Worm (Caenorhabditis elegans): Measurements from ENCODE around the gene set-11.

ce11 chrII:2684208-2684607 is 8.2 kb downstream of the set-11 start, which contains the start of gene ceh-87:
- TF ChIP-seq nhr-11 (tag; optimal IDR thresholded peaks at IDR 0.05) (no peak), pqm-1 (tag; optimal IDR thresholded peaks at IDR 0.05) (no peak), ceh-31 (tag; optimal IDR thresholded peaks at IDR 0.05) (no peak), hlh-13 (GFP tag; optimal IDR thresholded peaks at IDR 0.05) (no peak)
